Fruit fly (Drosophila melanogaster) whole organism, embryonic: ENCODE results near the gene Mtpalpha.

Experiments
- Abd-B ChIP-seq: fragments of 200-800 bp; sonication (Bioruptor generic); optimal IDR thresholded peaks from 2 replicates; lab custom pipeline; 2018; ENCODE audit warnings: missing biosample characterization, mild to moderate bottlenecking, missing genetic modification characterization, moderate library complexity
- Adf1 ChIP-seq: fragments of 200-800 bp; sonication (Bioruptor generic); IDR thresholded peaks from 2 replicates; pipeline ENCODE4 v1.3.6; 2022; ENCODE audit warnings: missing biosample characterization, missing genetic modification characterization
- Asciz ChIP-seq: fragments of 200-800 bp; sonication (Bioruptor generic); optimal IDR thresholded peaks from 2 replicates; lab custom pipeline; 2017; ENCODE audit warnings: missing biosample characterization, mild to moderate bottlenecking, missing genetic modification characterization, missing genetic modification reagents
- CG12219 ChIP-seq: fragments of 200-800 bp; sonication (Bioruptor generic); optimal IDR thresholded peaks from 3 replicates; lab custom pipeline; 2018; ENCODE audit warnings: missing biosample characterization, mild to moderate bottlenecking, missing genetic modification characterization
- CG12236 ChIP-seq: fragments of 200-800 bp; sonication (Bioruptor generic); optimal IDR thresholded peaks from 2 replicates; lab custom pipeline; 2016; ENCODE audit warnings: missing biosample characterization, missing genetic modification characterization
- CG12659 ChIP-seq: fragments of 200-800 bp; sonication (Bioruptor generic); optimal IDR thresholded peaks from 3 replicates; lab custom pipeline; 2017; ENCODE audit warnings: mild to moderate bottlenecking, missing biosample characterization, missing genetic modification reagents, missing genetic modification characterization
- CG12769 ChIP-seq: fragments of 200-800 bp; sonication (Bioruptor generic); optimal IDR thresholded peaks from 2 replicates; lab custom pipeline; 2019; ENCODE audit warnings: missing biosample characterization, mild to moderate bottlenecking, missing genetic modification characterization, moderate library complexity
- CG13894 ChIP-seq: fragments of 200-800 bp; sonication (Bioruptor generic); optimal IDR thresholded peaks from 3 replicates; lab custom pipeline; 2018; ENCODE audit warnings: missing biosample characterization, mild to moderate bottlenecking, missing genetic modification characterization, moderate library complexity
- CG14860 ChIP-seq: fragments of 200-800 bp; sonication (Bioruptor generic); IDR thresholded peaks from 3 replicates; pipeline ENCODE4 v1.3.6; 2022; ENCODE audit warnings: missing biosample characterization, missing genetic modification characterization; ENCODE audit not compliant: partially characterized antibody
- CG1529 ChIP-seq: fragments of 200-800 bp; sonication (Bioruptor generic); optimal IDR thresholded peaks from 3 replicates; lab custom pipeline; 2018; ENCODE audit warnings: missing biosample characterization, missing genetic modification characterization
- CG1603 ChIP-seq: fragments of 200-800 bp; sonication (Bioruptor generic); optimal IDR thresholded peaks from 2 replicates; lab custom pipeline; 2019; ENCODE audit warnings: missing biosample characterization, mild to moderate bottlenecking, missing genetic modification characterization, moderate library complexity
- CG17186 ChIP-seq: fragments of 200-800 bp; sonication (Bioruptor generic); optimal IDR thresholded peaks from 3 replicates; lab custom pipeline; 2017; ENCODE audit warnings: missing biosample characterization, missing genetic modification reagents, missing genetic modification characterization
- CG17328 ChIP-seq: fragments of 200-800 bp; sonication (Bioruptor generic); IDR thresholded peaks from 2 replicates; pipeline ENCODE4 v1.3.6; 2022; ENCODE audit warnings: missing biosample characterization, missing genetic modification characterization
- CG18476 ChIP-seq: fragments of 200-800 bp; sonication (Bioruptor generic); optimal IDR thresholded peaks from 2 replicates; lab custom pipeline; 2016; ENCODE audit warnings: missing biosample characterization, mild to moderate bottlenecking, missing genetic modification characterization
- CG18764 ChIP-seq: fragments of 200-800 bp; sonication (Bioruptor generic); optimal IDR thresholded peaks from 3 replicates; lab custom pipeline; 2016; ENCODE audit warnings: missing biosample characterization, missing genetic modification characterization
- CG32767 ChIP-seq: fragments of 200-800 bp; sonication (Bioruptor generic); IDR thresholded peaks from 2 replicates; pipeline ENCODE4 v1.3.6; 2022; ENCODE audit warnings: missing biosample characterization, missing genetic modification characterization
- CG3407 ChIP-seq: fragments of 200-800 bp; sonication (Bioruptor generic); optimal IDR thresholded peaks from 2 replicates; lab custom pipeline; 2018; ENCODE audit warnings: missing biosample characterization, mild to moderate bottlenecking, missing genetic modification characterization
- CG4328 ChIP-seq: fragments of 200-800 bp; sonication (Bioruptor generic); optimal IDR thresholded peaks from 3 replicates; lab custom pipeline; 2017; ENCODE audit warnings: missing biosample characterization, missing genetic modification reagents, missing genetic modification characterization
- CG4730 ChIP-seq: fragments of 200-800 bp; sonication (Bioruptor generic); IDR thresholded peaks from 2 replicates; pipeline ENCODE4 v1.3.6; 2022; ENCODE audit warnings: missing biosample characterization, missing genetic modification characterization
- CG6254 ChIP-seq: fragments of 200-800 bp; sonication (Bioruptor generic); optimal IDR thresholded peaks from 3 replicates; lab custom pipeline; 2017; ENCODE audit warnings: mild to moderate bottlenecking, missing biosample characterization, missing genetic modification reagents, missing genetic modification characterization
- CG6654 ChIP-seq: fragments of 200-800 bp; sonication (Bioruptor generic); optimal IDR thresholded peaks from 2 replicates; lab custom pipeline; 2017; ENCODE audit warnings: missing biosample characterization, mild to moderate bottlenecking, missing genetic modification characterization
- CG7357 ChIP-seq: fragments of 200-800 bp; sonication (Bioruptor generic); IDR thresholded peaks from 3 replicates; pipeline ENCODE4 v1.3.6; 2022; ENCODE audit warnings: missing biosample characterization, missing genetic modification characterization
- CG7556 ChIP-seq: fragments of 200-800 bp; sonication (Bioruptor generic); optimal IDR thresholded peaks from 2 replicates; lab custom pipeline; 2017; ENCODE audit warnings: missing biosample characterization, mild to moderate bottlenecking, missing genetic modification characterization
- CG7839 ChIP-seq: fragments of 200-800 bp; sonication (Bioruptor generic); optimal IDR thresholded peaks from 3 replicates; lab custom pipeline; 2018; ENCODE audit warnings: missing biosample characterization, mild to moderate bottlenecking, missing genetic modification characterization, moderate library complexity
- CG8359 ChIP-seq: fragments of 200-800 bp; sonication (Bioruptor generic); optimal IDR thresholded peaks from 2 replicates; lab custom pipeline; 2017; ENCODE audit warnings: missing biosample characterization, mild to moderate bottlenecking, missing genetic modification characterization, borderline replicate concordance
- CG9215 ChIP-seq: fragments of 200-800 bp; sonication (Bioruptor generic); IDR thresholded peaks from 2 replicates; pipeline ENCODE4 v1.3.6; 2022; ENCODE audit warnings: missing biosample characterization, missing genetic modification characterization
- CG9817 ChIP-seq: fragments of 200-800 bp; sonication (Bioruptor generic); optimal IDR thresholded peaks from 2 replicates; lab custom pipeline; 2018; ENCODE audit warnings: missing biosample characterization, mild to moderate bottlenecking, missing genetic modification characterization, moderate library complexity
- CG9932 ChIP-seq: fragments of 200-800 bp; sonication (Bioruptor generic); IDR thresholded peaks from 2 replicates; pipeline ENCODE4 v1.3.6; 2022; ENCODE audit warnings: missing biosample characterization, missing genetic modification characterization
- E2f2 ChIP-seq: fragments of 200-800 bp; sonication (Bioruptor generic); IDR thresholded peaks from 2 replicates; pipeline ENCODE4 v1.3.6; 2022; ENCODE audit warnings: missing biosample characterization, missing genetic modification characterization
- Fer3 ChIP-seq: fragments of 200-800 bp; sonication (Bioruptor generic); optimal IDR thresholded peaks from 2 replicates; lab custom pipeline; 2018; ENCODE audit warnings: missing biosample characterization, mild to moderate bottlenecking, missing genetic modification characterization, moderate library complexity
- Gsc ChIP-seq: fragments of 200-800 bp; sonication (Bioruptor generic); IDR thresholded peaks from 2 replicates; pipeline ENCODE4 v1.3.6; 2022; ENCODE audit warnings: missing biosample characterization, missing genetic modification characterization
- HLH3B ChIP-seq: fragments of 200-800 bp; sonication (Bioruptor generic); IDR thresholded peaks from 2 replicates; pipeline ENCODE4 v1.3.6; 2022; ENCODE audit warnings: missing biosample characterization, missing genetic modification characterization
- Hsf ChIP-seq: fragments of 200-800 bp; sonication (Bioruptor generic); optimal IDR thresholded peaks from 3 replicates; lab custom pipeline; 2016; ENCODE audit warnings: missing biosample characterization, missing genetic modification characterization
- Lim3 ChIP-seq: fragments of 200-800 bp; sonication (Bioruptor generic); IDR thresholded peaks from 2 replicates; pipeline ENCODE4 v1.3.6; 2022; ENCODE audit warnings: missing biosample characterization, missing genetic modification characterization
- MTF-1 ChIP-seq: fragments of 200-800 bp; sonication (Bioruptor generic); optimal IDR thresholded peaks from 2 replicates; lab custom pipeline; 2018; ENCODE audit warnings: missing biosample characterization, mild to moderate bottlenecking, missing genetic modification characterization, borderline replicate concordance
- Max ChIP-seq: fragments of 200-800 bp; sonication (Bioruptor generic); optimal IDR thresholded peaks from 2 replicates; lab custom pipeline; 2016; ENCODE audit warnings: missing biosample characterization, mild to moderate bottlenecking, missing genetic modification characterization
- Oli ChIP-seq: fragments of 200-800 bp; sonication (Bioruptor generic); optimal IDR thresholded peaks from 2 replicates; lab custom pipeline; 2018; ENCODE audit warnings: missing biosample characterization, mild to moderate bottlenecking, missing genetic modification characterization, moderate library complexity
- Rx ChIP-seq: fragments of 200-800 bp; sonication (Bioruptor generic); IDR thresholded peaks from 2 replicates; pipeline ENCODE4 v1.3.6; 2022; ENCODE audit warnings: missing biosample characterization, missing genetic modification characterization
- Six4 ChIP-seq: fragments of 200-800 bp; sonication (Bioruptor generic); optimal IDR thresholded peaks from 2 replicates; lab custom pipeline; 2016; ENCODE audit warnings: missing biosample characterization, missing genetic modification characterization
- ara ChIP-seq: fragments of 200-800 bp; sonication (Bioruptor generic); IDR thresholded peaks from 2 replicates; pipeline ENCODE4 v1.3.6; 2022; ENCODE audit warnings: missing biosample characterization, missing genetic modification characterization
- bbx ChIP-seq: fragments of 200-800 bp; sonication (Bioruptor generic); IDR thresholded peaks from 2 replicates; pipeline ENCODE4 v1.3.6; 2022; ENCODE audit warnings: missing biosample characterization, missing genetic modification characterization; ENCODE audit not compliant: partially characterized antibody
- chif ChIP-seq, 2 experiments: fragments of 200-800 bp; sonication (Bioruptor generic); optimal IDR thresholded peaks; 3 replicates each; lab custom pipeline; 2016; ENCODE audit warnings: missing biosample characterization in 2 of 2, missing genetic modification characterization in 2 of 2
- dati ChIP-seq: fragments of 200-800 bp; sonication (Bioruptor generic); IDR thresholded peaks from 2 replicates; pipeline ENCODE4 v1.3.6; 2022; ENCODE audit warnings: missing biosample characterization, missing genetic modification characterization
- gcm ChIP-seq: fragments of 200-800 bp; sonication (Bioruptor generic); optimal IDR thresholded peaks from 2 replicates; lab custom pipeline; 2019; ENCODE audit warnings: missing biosample characterization, mild to moderate bottlenecking, missing genetic modification characterization, moderate library complexity
- ham ChIP-seq: fragments of 200-800 bp; sonication (Bioruptor generic); IDR thresholded peaks from 2 replicates; pipeline ENCODE4 v1.3.6; 2022; ENCODE audit warnings: missing biosample characterization, missing genetic modification characterization
- ken ChIP-seq: fragments of 200-800 bp; sonication (Bioruptor generic); IDR thresholded peaks from 3 replicates; pipeline ENCODE4 v1.3.6; 2022; ENCODE audit warnings: missing biosample characterization, missing genetic modification characterization
- lilli ChIP-seq: fragments of 200-800 bp; sonication (Bioruptor generic); optimal IDR thresholded peaks from 3 replicates; lab custom pipeline; 2016; ENCODE audit warnings: missing biosample characterization, missing genetic modification characterization
- sens ChIP-seq: fragments of 200-800 bp; sonication (Bioruptor generic); peaks from one replicate; lab custom pipeline; 2016; ENCODE audit warnings: missing biosample characterization, missing genetic modification characterization
- tgo ChIP-seq: fragments of 200-800 bp; sonication (Bioruptor generic); IDR thresholded peaks from 3 replicates; pipeline ENCODE4 v1.3.6; 2022; ENCODE audit warnings: missing biosample characterization, missing genetic modification characterization
- trem ChIP-seq: fragments of 200-800 bp; optimal IDR thresholded peaks from 3 replicates; lab custom pipeline; 2019; ENCODE audit warnings: missing biosample characterization, mild to moderate bottlenecking, missing genetic modification characterization, moderate library complexity
- zfh1 ChIP-seq: fragments of 200-800 bp; sonication (Bioruptor generic); IDR thresholded peaks from 3 replicates; pipeline ENCODE4 v1.3.6; 2022; ENCODE audit warnings: missing biosample characterization, missing genetic modification characterization

Mtpalpha gene

dm6 chr2L:9598390-9598789 is 21.8 kb upstream of the Mtpalpha start (continued):
- TF ChIP-seq CG17186 (GFP tag; lab: Kevin White, UChicago): no peak
- peak; percentile 78 for TF ChIP-seq CG1603 (tag; lab: Kevin White, UChicago)
- TF ChIP-seq Rx: peak; percentile 77
- peak; percentile 16 for TF ChIP-seq Asciz (GFP tag; lab: Kevin White, UChicago)
- TF ChIP-seq CG9215 (GFP tag; lab: Robert Waterston, UW): peak; percentile 38; the same call in 1 of the 2 replicates
- peak; percentile 49 for TF ChIP-seq Hsf
- no peak for TF ChIP-seq CG12659 (GFP tag; lab: Kevin White, UChicago)
- peak; percentile 70 for TF ChIP-seq CG7556 (GFP tag; lab: Kevin White, UChicago)
- TF ChIP-seq CG9817: peak; percentile 4
- peak; percentile 75 for TF ChIP-seq HLH3B (GFP tag; lab: Robert Waterston, UW)
- no peak for TF ChIP-seq CG14860 (GFP tag; lab: Robert Waterston, UW)
- peak; percentile 69 for TF ChIP-seq trem (tag; lab: Kevin White, UChicago)
- TF ChIP-seq bbx (GFP tag; lab: Robert Waterston, UW): no peak
- no peak for TF ChIP-seq Adf1 (GFP tag; lab: Robert Waterston, UW)
- TF ChIP-seq CG7839 (tag; lab: Kevin White, UChicago): peak; percentile 67
- TF ChIP-seq CG3407: peak; percentile 57
- no peak for TF ChIP-seq CG9932 (GFP tag; lab: Robert Waterston, UW)
- peak; percentile 69 for TF ChIP-seq ken
- peak; percentile 39 for TF ChIP-seq Six4
- TF ChIP-seq Abd-B (GFP tag; lab: Kevin White, UChicago): peak; percentile 61
- peak; percentile 95 for TF ChIP-seq ara
- no peak for TF ChIP-seq CG4328 (GFP tag; lab: Kevin White, UChicago)
- peak; percentile 83 for TF ChIP-seq CG32767 (GFP tag; lab: Robert Waterston, UW)
- peak; percentile 87 for TF ChIP-seq CG17328 (GFP tag; lab: Robert Waterston, UW)
- peak; percentile 67 for TF ChIP-seq Oli (tag; lab: Kevin White, UChicago)
- no peak for TF ChIP-seq lilli (GFP tag; lab: Kevin White, UChicago)
- TF ChIP-seq Max (GFP tag; lab: Kevin White, UChicago): peak; percentile 29
- TF ChIP-seq CG6254 (GFP tag; lab: Kevin White, UChicago): peak; percentile 70
- 0 out of 2 replicates have a peak, but pooled peaks have one; percentile 35 for TF ChIP-seq dati (GFP tag; lab: Robert Waterston, UW)
- TF ChIP-seq gcm (GFP tag; lab: Kevin White, UChicago): peak; percentile 78
- peak; percentile 49 for TF ChIP-seq CG8359 (GFP tag; lab: Kevin White, UChicago)
- no peak for TF ChIP-seq CG18476
- peak; percentile 49; the same call in 1 of the 2 replicates for TF ChIP-seq E2f2 (GFP tag; lab: Robert Waterston, UW)
- TF ChIP-seq CG18764: peak; percentile 31
- TF ChIP-seq Lim3 (GFP tag; lab: Robert Waterston, UW): no peak
- TF ChIP-seq Fer3 (tag; lab: Kevin White, UChicago): no peak
- peak; percentile 52; the same call in 1 of the 3 replicates for TF ChIP-seq CG7357
- TF ChIP-seq CG6654 (GFP tag; lab: Kevin White, UChicago): peak; percentile 6
- peak; percentile 74 for TF ChIP-seq tgo (GFP tag; lab: Robert Waterston, UW)
- TF ChIP-seq chif (GFP tag; optimal IDR thresholded peaks at IDR 0.05; lab: Kevin White, UChicago): peak in 1 of 2 experiments; percentile 49
- TF ChIP-seq CG1529: peak; percentile 51
- no peak for TF ChIP-seq ham
- no peak for TF ChIP-seq CG12236 (GFP tag; lab: Kevin White, UChicago)
- TF ChIP-seq CG12769 (tag; lab: Kevin White, UChicago): no peak
- TF ChIP-seq CG12219: peak; percentile 44
- peak; percentile 56 for TF ChIP-seq Gsc (GFP tag; lab: Robert Waterston, UW)
- TF ChIP-seq sens (GFP tag; lab: Kevin White, UChicago): peak; percentile 92
- TF ChIP-seq MTF-1 (GFP tag; lab: Kevin White, UChicago): no peak
- peak; percentile 51; the same call in 1 of the 2 replicates for TF ChIP-seq CG4730 (GFP tag; lab: Robert Waterston, UW)
- peak; percentile 95 for TF ChIP-seq zfh1 (GFP tag; lab: Robert Waterston, UW)
- no peak for TF ChIP-seq CG13894
